Fruit fly (Drosophila melanogaster) whole organism, prepupa: ENCODE results near the gene CG43050.

Experiments used
- Blimp-1 ChIP-seq: fragments of 200-800 bp; sonication (Bioruptor generic); optimal IDR thresholded peaks from 3 replicates; lab custom pipeline; 2017; ENCODE audit warnings: missing biosample characterization, missing genetic modification characterization, mild to moderate bottlenecking, moderate library complexity, missing genetic modification reagents
- CG10669 ChIP-seq: fragments of 200-800 bp; sonication (Bioruptor generic); optimal IDR thresholded peaks from 3 replicates; lab custom pipeline; 2018; ENCODE audit warnings: missing biosample characterization, mild to moderate bottlenecking, missing genetic modification characterization, moderate library complexity
- CG11762 ChIP-seq: fragments of 200-800 bp; sonication (Bioruptor generic); optimal IDR thresholded peaks from 3 replicates; lab custom pipeline; 2016; ENCODE audit warnings: missing biosample characterization, missing genetic modification characterization; ENCODE audit not compliant: insufficient read depth
- CG11902 ChIP-seq: fragments of 200-800 bp; sonication (Bioruptor generic); optimal IDR thresholded peaks from 3 replicates; lab custom pipeline; 2016; ENCODE audit warnings: missing biosample characterization, missing genetic modification characterization
- CG15336 ChIP-seq: fragments of 200-800 bp; sonication (Bioruptor generic); IDR thresholded peaks from 2 replicates; pipeline ENCODE4 v1.3.6; 2022; ENCODE audit warnings: missing biosample characterization, missing genetic modification characterization
- CG1621 ChIP-seq: fragments of 200-800 bp; sonication (Bioruptor generic); optimal IDR thresholded peaks from 3 replicates; lab custom pipeline; 2018; ENCODE audit warnings: missing biosample characterization, mild to moderate bottlenecking, missing genetic modification characterization
- CG16779 ChIP-seq: fragments of 200-800 bp; sonication (Bioruptor generic); optimal IDR thresholded peaks from 3 replicates; lab custom pipeline; 2017; ENCODE audit warnings: missing biosample characterization, mild to moderate bottlenecking, missing genetic modification characterization
- CG3032 ChIP-seq: fragments of 200-800 bp; optimal IDR thresholded peaks from 2 replicates; lab custom pipeline; 2019; ENCODE audit warnings: missing biosample characterization, mild to moderate bottlenecking, missing genetic modification characterization, moderate library complexity
- CG31627 ChIP-seq: fragments of 200-800 bp; sonication (Bioruptor generic); optimal IDR thresholded peaks from 3 replicates; lab custom pipeline; 2016; ENCODE audit warnings: missing biosample characterization, missing genetic modification characterization
- CG34406 ChIP-seq: fragments of 200-800 bp; sonication (Bioruptor generic); optimal IDR thresholded peaks from 3 replicates; lab custom pipeline; 2016; ENCODE audit warnings: missing biosample characterization, missing genetic modification characterization
- CG3919 ChIP-seq: fragments of 200-800 bp; sonication (Bioruptor generic); optimal IDR thresholded peaks from 3 replicates; lab custom pipeline; 2016; ENCODE audit warnings: missing biosample characterization, missing genetic modification characterization
- CG6163 ChIP-seq: fragments of 200-800 bp; sonication (Bioruptor generic); IDR thresholded peaks from 3 replicates; pipeline ENCODE4 v1.3.6; 2022; ENCODE audit warnings: missing biosample characterization, missing genetic modification characterization
- CG6276 ChIP-seq: fragments of 200-800 bp; sonication (Bioruptor generic); optimal IDR thresholded peaks from 2 replicates; lab custom pipeline; 2017; ENCODE audit warnings: missing biosample characterization, mild to moderate bottlenecking, missing genetic modification characterization
- CG6808 ChIP-seq: fragments of 200-800 bp; sonication (Bioruptor generic); optimal IDR thresholded peaks from 3 replicates; lab custom pipeline; 2017; ENCODE audit warnings: missing biosample characterization, missing genetic modification characterization, mild to moderate bottlenecking, moderate library complexity, missing genetic modification reagents
- CG7368 ChIP-seq: fragments of 200-800 bp; sonication (Bioruptor generic); optimal IDR thresholded peaks from 3 replicates; lab custom pipeline; 2016; ENCODE audit warnings: missing biosample characterization, missing genetic modification characterization
- CG8119 ChIP-seq: fragments of 200-800 bp; sonication (Bioruptor generic); IDR thresholded peaks from 3 replicates; pipeline ENCODE4 v1.3.6; 2022; ENCODE audit warnings: missing biosample characterization, missing genetic modification characterization
- CG8319 ChIP-seq: fragments of 200-800 bp; sonication (Bioruptor generic); optimal IDR thresholded peaks from 3 replicates; lab custom pipeline; 2016; ENCODE audit warnings: missing biosample characterization, missing genetic modification characterization
- CG8632 ChIP-seq: fragments of 200-800 bp; sonication (Bioruptor generic); optimal IDR thresholded peaks from 3 replicates; lab custom pipeline; 2016; ENCODE audit warnings: missing biosample characterization, missing genetic modification characterization
- CG9139 ChIP-seq: fragments of 200-800 bp; sonication (Bioruptor generic); optimal IDR thresholded peaks from 3 replicates; lab custom pipeline; 2017; ENCODE audit warnings: missing biosample characterization, mild to moderate bottlenecking, missing genetic modification characterization
- Eip78C ChIP-seq: fragments of 200-800 bp; sonication (Bioruptor generic); peaks from one replicate; lab custom pipeline; 2016; ENCODE audit warnings: missing biosample characterization, missing genetic modification characterization
- Ets96B ChIP-seq: fragments of 200-800 bp; optimal IDR thresholded peaks from 2 replicates; lab custom pipeline; 2019; ENCODE audit warnings: missing biosample characterization, mild to moderate bottlenecking, missing genetic modification characterization, moderate library complexity
- Gug ChIP-seq: fragments of 200-800 bp; sonication (Bioruptor generic); IDR thresholded peaks from 2 replicates; pipeline ENCODE4 v1.3.6; 2022; ENCODE audit warnings: missing biosample characterization, missing genetic modification characterization
- Hr4 ChIP-seq: fragments of 200-800 bp; sonication (Bioruptor generic); optimal IDR thresholded peaks from 3 replicates; lab custom pipeline; 2016; ENCODE audit warnings: missing biosample characterization, missing genetic modification characterization
- Met ChIP-seq: fragments of 200-800 bp; sonication (Bioruptor generic); optimal IDR thresholded peaks from 3 replicates; lab custom pipeline; 2016; ENCODE audit warnings: missing biosample characterization, missing genetic modification characterization
- OdsH ChIP-seq: fragments of 200-800 bp; sonication (Bioruptor generic); optimal IDR thresholded peaks from 3 replicates; lab custom pipeline; 2016; ENCODE audit warnings: missing biosample characterization, missing genetic modification characterization
- Smox ChIP-seq: fragments of 200-800 bp; sonication (Bioruptor generic); optimal IDR thresholded peaks from 3 replicates; lab custom pipeline; 2016; ENCODE audit warnings: missing biosample characterization, missing genetic modification characterization
- Sox102F ChIP-seq: fragments of 200-800 bp; sonication (Bioruptor generic); optimal IDR thresholded peaks from 2 replicates; lab custom pipeline; 2016; ENCODE audit warnings: missing biosample characterization, mild to moderate bottlenecking, missing genetic modification characterization
- Sox14 ChIP-seq: fragments of 200-800 bp; sonication (Bioruptor generic); optimal IDR thresholded peaks from 3 replicates; lab custom pipeline; 2016; ENCODE audit warnings: missing biosample characterization, missing genetic modification characterization
- Sox15 ChIP-seq: fragments of 200-800 bp; sonication (Bioruptor generic); optimal IDR thresholded peaks from 3 replicates; lab custom pipeline; 2016; ENCODE audit warnings: missing biosample characterization, missing genetic modification characterization
- dsx ChIP-seq: fragments of 200-800 bp; optimal IDR thresholded peaks from 3 replicates; lab custom pipeline; 2019; ENCODE audit warnings: missing biosample characterization, mild to moderate bottlenecking, missing genetic modification characterization, moderate library complexity; ENCODE audit not compliant: poor library complexity, severe bottlenecking
- eg ChIP-seq: fragments of 200-800 bp; sonication (Bioruptor generic); IDR thresholded peaks from 3 replicates; pipeline ENCODE4 v1.3.6; 2022; ENCODE audit warnings: missing biosample characterization, missing genetic modification characterization
- esn ChIP-seq: fragments of 200-800 bp; sonication (Bioruptor generic); optimal IDR thresholded peaks from 2 replicates; lab custom pipeline; 2016; ENCODE audit warnings: missing biosample characterization, mild to moderate bottlenecking, missing genetic modification characterization, moderate library complexity
- fd85E ChIP-seq: fragments of 200-800 bp; sonication (Bioruptor generic); optimal IDR thresholded peaks from 3 replicates; lab custom pipeline; 2016; ENCODE audit warnings: missing biosample characterization, missing genetic modification characterization
- fkh ChIP-seq: fragments of 200-800 bp; sonication (Bioruptor generic); optimal IDR thresholded peaks from 3 replicates; lab custom pipeline; 2017; ENCODE audit warnings: missing biosample characterization, mild to moderate bottlenecking, missing genetic modification characterization, moderate library complexity
- lz ChIP-seq: fragments of 200-800 bp; sonication (Bioruptor generic); optimal IDR thresholded peaks from 3 replicates; lab custom pipeline; 2016; ENCODE audit warnings: missing biosample characterization, missing genetic modification characterization
- net ChIP-seq: fragments of 200-800 bp; sonication (Bioruptor generic); optimal IDR thresholded peaks from 3 replicates; lab custom pipeline; 2016; ENCODE audit warnings: missing biosample characterization, missing genetic modification characterization
- ss ChIP-seq, 2 experiments: fragments of 200-800 bp; sonication (Bioruptor generic); optimal IDR thresholded peaks; 2 replicates in 1 of 2; 3 replicates in 1 of 2; lab custom pipeline; 2017 to 2018; ENCODE audit warnings: mild to moderate bottlenecking in 2 of 2, missing biosample characterization in 2 of 2, missing genetic modification characterization in 2 of 2, moderate library complexity in 1 of 2
- svp ChIP-seq: fragments of 200-800 bp; sonication (Bioruptor generic); peaks from one replicate; lab custom pipeline; 2016; ENCODE audit warnings: missing biosample characterization, missing genetic modification characterization
- topi ChIP-seq: fragments of 200-800 bp; sonication (Bioruptor generic); optimal IDR thresholded peaks from 3 replicates; lab custom pipeline; 2016; ENCODE audit warnings: missing biosample characterization, missing genetic modification characterization

CG43050 gene

dm6 chr2L:13098301-13098700 is 20.8 kb upstream of the CG43050 start (continued):
- TF ChIP-seq CG6163 (peak; percentile 50; the same call in 1 of the 3 replicates), CG3919 (peak; percentile 39), esn (GFP tag; lab: Kevin White, UChicago) (no peak), CG34406 (GFP tag; lab: Kevin White, UChicago) (no peak), Smox (GFP tag; lab: Kevin White, UChicago) (no peak), CG8632 (GFP tag; lab: Kevin White, UChicago) (no peak), CG7368 (GFP tag; lab: Kevin White, UChicago) (peak; percentile 11), Hr4 (GFP tag; lab: Kevin White, UChicago) (no peak), CG15336 (GFP tag; lab: Robert Waterston, UW) (no peak), lz (GFP tag; lab: Kevin White, UChicago) (no peak)

dm6 chr2L:13101477-13101876 is 17.6 kb upstream of the CG43050 start:
- TF ChIP-seq fkh (GFP tag; lab: Kevin White, UChicago) = peak; percentile 53
- no peak for TF ChIP-seq Ets96B (tag; lab: Kevin White, UChicago)

DNA sequence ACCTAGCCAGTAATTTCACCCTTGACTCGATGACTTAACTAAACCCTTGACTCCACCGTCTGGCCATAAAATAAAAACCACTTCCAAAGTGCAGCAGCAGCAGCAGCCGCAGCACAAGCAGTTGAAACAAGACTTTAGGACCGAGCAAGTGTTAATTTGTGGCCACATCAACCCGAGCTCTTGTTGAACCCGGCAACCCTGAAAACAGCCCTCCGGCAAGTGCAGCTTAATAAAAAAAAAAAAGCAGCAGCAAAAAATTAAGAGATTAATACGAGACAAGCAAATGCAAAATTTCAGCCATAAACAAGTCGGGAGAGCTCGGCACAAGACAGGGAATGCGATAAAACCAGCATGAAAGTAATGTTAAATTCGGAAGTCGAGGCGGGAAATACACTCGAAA is 14.3 kb upstream of the CG43050 start:
- peak; percentile 93 for TF ChIP-seq svp (GFP tag; lab: Kevin White, UChicago)
- 0 out of 3 replicates have a peak, but pooled peaks have one; percentile 12 for TF ChIP-seq CG6163
- TF ChIP-seq topi (GFP tag; lab: Kevin White, UChicago) = no peak

DNA sequence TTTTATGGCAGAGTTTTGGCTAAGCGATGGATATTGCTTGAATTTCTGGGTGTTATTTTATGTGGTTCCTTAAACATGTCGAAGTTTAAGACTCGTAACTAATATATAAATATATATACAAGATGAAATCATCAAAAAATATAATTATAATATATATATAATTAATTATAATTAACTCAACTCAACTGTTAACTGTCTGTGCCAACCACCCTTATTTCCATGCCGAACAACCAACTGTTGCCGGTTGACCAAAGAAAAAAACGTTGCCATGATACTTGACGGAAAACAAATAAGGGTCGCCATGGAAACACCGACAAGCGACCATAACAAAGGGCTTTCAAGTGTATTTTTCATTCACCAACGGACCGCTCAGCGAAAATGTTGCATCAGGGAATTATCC is 12.6 kb upstream of the CG43050 start, which contains the start of gene Ttc30:
TSS of gene Ttc30 (plus strand) at position 301 of the 400 bp plus-strand sequence.
- no peak for TF ChIP-seq Smox (GFP tag; lab: Kevin White, UChicago)
- TF ChIP-seq CG34406 (GFP tag; lab: Kevin White, UChicago) = no peak
- TF ChIP-seq CG15336 (GFP tag; lab: Robert Waterston, UW) = no peak
- no peak for TF ChIP-seq CG8319 (GFP tag; lab: Kevin White, UChicago)
- TF ChIP-seq Met = no peak
- TF ChIP-seq net (GFP tag; lab: Kevin White, UChicago) = no peak
- no peak for TF ChIP-seq Ets96B (tag; lab: Kevin White, UChicago)
- no peak for TF ChIP-seq dsx
- TF ChIP-seq CG10669 (GFP tag; lab: Kevin White, UChicago) = no peak
- TF ChIP-seq CG31627 (GFP tag; lab: Kevin White, UChicago) = no peak
- no peak for TF ChIP-seq CG16779

dm6 chr2L:13113580-13113979 is 5.5 kb upstream of the CG43050 start:
- TF ChIP-seq CG9139 (GFP tag; lab: Kevin White, UChicago) (no peak), svp (GFP tag; lab: Kevin White, UChicago) (no peak), Gug (no peak), ss (GFP tag; optimal IDR thresholded peaks at IDR 0.05; lab: Kevin White, UChicago) (no peak), CG6808 (GFP tag; lab: Kevin White, UChicago) (no peak)
- TF ChIP-seq, all 60 proteins: peak for 0

DNA sequence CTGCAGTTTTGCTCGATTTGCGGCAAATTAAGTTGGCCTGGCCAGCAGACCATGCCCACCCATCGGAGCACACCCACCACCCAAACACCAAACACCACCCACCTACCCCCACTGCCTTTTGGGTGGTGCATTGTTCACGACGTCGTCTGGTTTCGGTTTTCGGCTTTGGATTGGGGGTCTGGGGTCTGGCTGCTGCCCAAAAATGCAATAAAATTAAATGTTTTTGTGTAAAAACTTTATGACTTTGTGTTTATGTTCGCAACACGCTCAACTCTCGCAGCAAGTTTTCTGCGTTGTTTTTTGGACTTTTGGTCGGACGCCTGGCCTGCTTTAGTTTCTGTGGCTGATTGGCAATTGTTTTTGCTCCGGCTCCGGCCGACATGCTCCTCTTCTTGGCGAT is 2.4 kb upstream of the CG43050 start:
- TF ChIP-seq CG3032 (tag; lab: Kevin White, UChicago) = no peak
- TF ChIP-seq Blimp-1 (GFP tag; lab: Kevin White, UChicago) = no peak
- TF ChIP-seq Hr4 (GFP tag; lab: Kevin White, UChicago) = no peak
- no peak for TF ChIP-seq CG8119 (GFP tag; lab: Robert Waterston, UW)
- TF ChIP-seq Eip78C (GFP tag; lab: Kevin White, UChicago) = no peak
- no peak for TF ChIP-seq fkh (GFP tag; lab: Kevin White, UChicago)
- no peak for TF ChIP-seq fd85E (GFP tag; lab: Kevin White, UChicago)
- no peak for TF ChIP-seq eg (GFP tag; lab: Robert Waterston, UW)
- no peak for TF ChIP-seq CG11902 (GFP tag; lab: Kevin White, UChicago)
- TF ChIP-seq CG6163 = no peak
- TF ChIP-seq Gug = no peak
- TF ChIP-seq CG1621 = no peak
- no peak for TF ChIP-seq Sox15 (GFP tag; lab: Kevin White, UChicago)
- no peak for TF ChIP-seq svp (GFP tag; lab: Kevin White, UChicago)
- no peak for TF ChIP-seq Sox14 (GFP tag; lab: Kevin White, UChicago)
- no peak for TF ChIP-seq CG6276 (GFP tag; lab: Kevin White, UChicago)
- TF ChIP-seq ss (GFP tag; optimal IDR thresholded peaks at IDR 0.05; lab: Kevin White, UChicago) = no peak
- TF ChIP-seq Sox102F (GFP tag; lab: Kevin White, UChicago) = no peak
- no peak for TF ChIP-seq CG11762
- no peak for TF ChIP-seq OdsH (GFP tag; lab: Kevin White, UChicago)
